Fruit fly (Drosophila melanogaster) whole organism, embryonic: ENCODE measurements around the gene Hr78.

Source experiments
- Asciz ChIP-seq: fragments of 200-800 bp; sonication (Bioruptor generic); optimal IDR thresholded peaks from 2 replicates; lab custom pipeline; 2017; ENCODE audit warnings: missing biosample characterization, mild to moderate bottlenecking, missing genetic modification characterization, missing genetic modification reagents
- BtbVII ChIP-seq: fragments of 200-800 bp; sonication (Bioruptor generic); optimal IDR thresholded peaks from 3 replicates; lab custom pipeline; 2017; ENCODE audit warnings: missing biosample characterization, mild to moderate bottlenecking, missing genetic modification characterization
- CG10147 ChIP-seq: fragments of 200-800 bp; sonication (Bioruptor generic); optimal IDR thresholded peaks from 2 replicates; lab custom pipeline; 2019; ENCODE audit warnings: missing biosample characterization, mild to moderate bottlenecking, missing genetic modification characterization, moderate library complexity
- CG11093 ChIP-seq: fragments of 200-800 bp; sonication (Bioruptor generic); IDR thresholded peaks from 3 replicates; pipeline ENCODE4 v1.3.6; 2022; ENCODE audit warnings: missing biosample characterization, missing genetic modification characterization
- CG11456 ChIP-seq: fragments of 200-800 bp; sonication (Bioruptor generic); IDR thresholded peaks from 3 replicates; pipeline ENCODE4 v1.3.6; 2022; ENCODE audit warnings: missing biosample characterization, missing genetic modification characterization
- CG12942 ChIP-seq: fragments of 200-800 bp; sonication (Bioruptor generic); optimal IDR thresholded peaks from 3 replicates; lab custom pipeline; 2016; ENCODE audit warnings: missing biosample characterization, missing genetic modification characterization
- CG13424 ChIP-seq: fragments of 200-800 bp; sonication (Bioruptor generic); optimal IDR thresholded peaks from 2 replicates; lab custom pipeline; 2019; ENCODE audit warnings: missing biosample characterization, mild to moderate bottlenecking, missing genetic modification characterization, moderate library complexity
- CG15514 ChIP-seq: fragments of 200-800 bp; sonication (Bioruptor generic); optimal IDR thresholded peaks from 3 replicates; lab custom pipeline; 2017; ENCODE audit warnings: missing biosample characterization, missing genetic modification characterization, mild to moderate bottlenecking, moderate library complexity, missing genetic modification reagents
- CG1602 ChIP-seq: fragments of 200-800 bp; sonication (Bioruptor generic); optimal IDR thresholded peaks from 3 replicates; lab custom pipeline; 2016; ENCODE audit warnings: missing biosample characterization, missing genetic modification characterization
- CG17802 ChIP-seq: fragments of 200-800 bp; sonication (Bioruptor generic); optimal IDR thresholded peaks from 2 replicates; lab custom pipeline; 2018; ENCODE audit warnings: missing biosample characterization, mild to moderate bottlenecking, missing genetic modification characterization, moderate library complexity
- CG18764 ChIP-seq: fragments of 200-800 bp; sonication (Bioruptor generic); optimal IDR thresholded peaks from 3 replicates; lab custom pipeline; 2016; ENCODE audit warnings: missing biosample characterization, missing genetic modification characterization
- CG32772 ChIP-seq: fragments of 200-800 bp; sonication (Bioruptor generic); IDR thresholded peaks from 2 replicates; pipeline ENCODE4 v1.3.6; 2022; ENCODE audit warnings: missing biosample characterization, missing genetic modification characterization
- CG4360 ChIP-seq: fragments of 200-800 bp; sonication (Bioruptor generic); IDR thresholded peaks from 2 replicates; pipeline ENCODE4 v1.3.6; 2022; ENCODE audit warnings: missing biosample characterization, missing genetic modification characterization
- CG7839 ChIP-seq: fragments of 200-800 bp; sonication (Bioruptor generic); optimal IDR thresholded peaks from 3 replicates; lab custom pipeline; 2018; ENCODE audit warnings: missing biosample characterization, mild to moderate bottlenecking, missing genetic modification characterization, moderate library complexity
- CG7987 ChIP-seq: fragments of 200-800 bp; sonication (Bioruptor generic); optimal IDR thresholded peaks from 2 replicates; lab custom pipeline; 2018; ENCODE audit warnings: missing biosample characterization, mild to moderate bottlenecking, missing genetic modification characterization, moderate library complexity
- CG8281 ChIP-seq: fragments of 200-800 bp; sonication (Bioruptor generic); optimal IDR thresholded peaks from 2 replicates; lab custom pipeline; 2018; ENCODE audit warnings: missing biosample characterization, mild to moderate bottlenecking, missing genetic modification characterization, moderate library complexity
- CG9876 ChIP-seq: fragments of 200-800 bp; sonication (Bioruptor generic); optimal IDR thresholded peaks from 2 replicates; lab custom pipeline; 2016; ENCODE audit warnings: missing biosample characterization, missing genetic modification characterization
- D19A ChIP-seq: fragments of 200-800 bp; optimal IDR thresholded peaks from 3 replicates; lab custom pipeline; 2019; ENCODE audit warnings: missing biosample characterization, mild to moderate bottlenecking, missing genetic modification characterization, moderate library complexity
- Dip2 ChIP-seq: fragments of 200-800 bp; sonication (Bioruptor generic); IDR thresholded peaks from 2 replicates; pipeline ENCODE4 v1.3.6; 2022; ENCODE audit warnings: missing biosample characterization, missing genetic modification characterization
- ERR ChIP-seq: fragments of 200-800 bp; sonication (Bioruptor generic); optimal IDR thresholded peaks from 2 replicates; lab custom pipeline; 2016; ENCODE audit warnings: missing biosample characterization, missing genetic modification characterization
- Fer3 ChIP-seq: fragments of 200-800 bp; sonication (Bioruptor generic); optimal IDR thresholded peaks from 2 replicates; lab custom pipeline; 2018; ENCODE audit warnings: missing biosample characterization, mild to moderate bottlenecking, missing genetic modification characterization, moderate library complexity
- Lhr ChIP-seq: fragments of 200-800 bp; sonication (Bioruptor generic); optimal IDR thresholded peaks from 3 replicates; lab custom pipeline; 2017; ENCODE audit warnings: mild to moderate bottlenecking, missing biosample characterization, missing genetic modification reagents, missing genetic modification characterization
- Myb ChIP-seq: fragments of 200-800 bp; sonication (Bioruptor generic); optimal IDR thresholded peaks from 2 replicates; lab custom pipeline; 2016; ENCODE audit warnings: missing biosample characterization, missing genetic modification characterization
- Oli ChIP-seq: fragments of 200-800 bp; sonication (Bioruptor generic); optimal IDR thresholded peaks from 2 replicates; lab custom pipeline; 2018; ENCODE audit warnings: missing biosample characterization, mild to moderate bottlenecking, missing genetic modification characterization, moderate library complexity
- Rfx ChIP-seq: fragments of 200-800 bp; sonication (Bioruptor generic); IDR thresholded peaks from 2 replicates; pipeline ENCODE4 v1.3.6; 2022; ENCODE audit warnings: missing biosample characterization, missing genetic modification characterization
- Sox102F ChIP-seq: fragments of 200-800 bp; sonication (Bioruptor generic); optimal IDR thresholded peaks from 2 replicates; lab custom pipeline; 2018; ENCODE audit warnings: missing biosample characterization, mild to moderate bottlenecking, missing genetic modification characterization, moderate library complexity
- Tbp ChIP-seq: fragments of >200 bp; optimal IDR thresholded peaks from 2 replicates; lab custom pipeline; 2018; ENCODE audit warnings: missing biosample characterization, missing genetic modification characterization
- aop ChIP-seq: fragments of 200-800 bp; sonication (Bioruptor generic); IDR thresholded peaks from 2 replicates; pipeline ENCODE4 v1.3.6; 2022; ENCODE audit warnings: missing biosample characterization, missing genetic modification characterization
- ash1 ChIP-seq: fragments of 200-800 bp; sonication (Bioruptor generic); optimal IDR thresholded peaks from 2 replicates; lab custom pipeline; 2018; ENCODE audit warnings: missing biosample characterization, mild to moderate bottlenecking, missing genetic modification characterization
- bbx ChIP-seq: fragments of 200-800 bp; sonication (Bioruptor generic); IDR thresholded peaks from 2 replicates; pipeline ENCODE4 v1.3.6; 2022; ENCODE audit warnings: missing biosample characterization, missing genetic modification characterization; ENCODE audit not compliant: partially characterized antibody
- btn ChIP-seq: fragments of 200-800 bp; sonication (Bioruptor generic); optimal IDR thresholded peaks from 2 replicates; lab custom pipeline; 2016; ENCODE audit warnings: missing biosample characterization, missing genetic modification characterization
- ci ChIP-seq: fragments of 200-800 bp; sonication (Bioruptor generic); IDR thresholded peaks from 3 replicates; pipeline ENCODE4 v1.3.6; 2022; ENCODE audit warnings: missing biosample characterization, missing genetic modification characterization
- corto ChIP-seq: fragments of 200-800 bp; sonication (Bioruptor generic); optimal IDR thresholded peaks from 2 replicates; lab custom pipeline; 2016; ENCODE audit warnings: missing biosample characterization, mild to moderate bottlenecking, missing genetic modification characterization, moderate library complexity
- dimm ChIP-seq: fragments of 200-800 bp; sonication (Bioruptor generic); IDR thresholded peaks from 2 replicates; pipeline ENCODE4 v1.3.6; 2022; ENCODE audit warnings: missing biosample characterization, missing genetic modification characterization
- disco-r ChIP-seq: fragments of 200-800 bp; sonication (Bioruptor generic); optimal IDR thresholded peaks from 2 replicates; lab custom pipeline; 2016; ENCODE audit warnings: missing biosample characterization, missing genetic modification characterization
- exex ChIP-seq: fragments of 200-800 bp; sonication (Bioruptor generic); optimal IDR thresholded peaks from 4 replicates; lab custom pipeline; 2018; ENCODE audit warnings: missing biosample characterization, mild to moderate bottlenecking, missing genetic modification characterization, moderate library complexity
- eyg ChIP-seq: fragments of 200-800 bp; sonication (Bioruptor generic); optimal IDR thresholded peaks from 3 replicates; lab custom pipeline; 2016; ENCODE audit warnings: missing biosample characterization, missing genetic modification characterization
- jumu ChIP-seq: fragments of 200-800 bp; sonication (Bioruptor generic); optimal IDR thresholded peaks from 3 replicates; lab custom pipeline; 2016; ENCODE audit warnings: missing biosample characterization, missing genetic modification characterization
- nau ChIP-seq: fragments of 200-800 bp; sonication (Bioruptor generic); optimal IDR thresholded peaks from 3 replicates; lab custom pipeline; 2017; ENCODE audit warnings: missing biosample characterization, mild to moderate bottlenecking, missing genetic modification characterization, missing genetic modification reagents
- oc ChIP-seq: fragments of 200-800 bp; sonication (Bioruptor generic); optimal IDR thresholded peaks from 2 replicates; lab custom pipeline; 2018; ENCODE audit warnings: missing biosample characterization, mild to moderate bottlenecking, missing genetic modification characterization, moderate library complexity
- pan ChIP-seq, 4 experiments: fragments of >200 bp in 3 of 4; fragments of 200-800 bp in 1 of 4; sonication (Bioruptor generic) in 1 of 4; optimal IDR thresholded peaks in 3 of 4; IDR thresholded peaks in 1 of 4; 2 replicates each; pipeline versions ENCODE4 v1.3.6 to Lab custom; 2017 to 2022; ENCODE audit warnings: missing biosample characterization in 2 of 4, missing genetic modification characterization in 2 of 4, mixed read lengths in 1 of 4
- pita ChIP-seq: fragments of 200-800 bp; sonication (Bioruptor generic); optimal IDR thresholded peaks from 2 replicates; lab custom pipeline; 2017; ENCODE audit warnings: missing biosample characterization, mild to moderate bottlenecking, missing genetic modification characterization
- psq ChIP-seq: fragments of 200-800 bp; sonication (Bioruptor generic); optimal IDR thresholded peaks from 2 replicates; lab custom pipeline; 2017; ENCODE audit warnings: missing biosample characterization, missing genetic modification characterization
- repo ChIP-seq: fragments of 200-800 bp; sonication (Bioruptor generic); optimal IDR thresholded peaks from 2 replicates; lab custom pipeline; 2016; ENCODE audit warnings: missing biosample characterization, missing genetic modification characterization
- sc ChIP-seq, 3 experiments: fragments of >200 bp in 2 of 3; fragments of 200-800 bp in 1 of 3; sonication (Bioruptor generic) in 1 of 3; optimal IDR thresholded peaks; 2 replicates in 2 of 3; 3 replicates in 1 of 3; lab custom pipeline; 2017; ENCODE audit warnings: mild to moderate bottlenecking in 1 of 3, missing biosample characterization in 1 of 3, missing genetic modification characterization in 1 of 3, missing genetic modification reagents in 1 of 3
- sima ChIP-seq: fragments of 200-800 bp; sonication (Bioruptor generic); optimal IDR thresholded peaks from 2 replicates; lab custom pipeline; 2016; ENCODE audit warnings: missing biosample characterization, missing genetic modification characterization
- stwl ChIP-seq: fragments of 200-800 bp; sonication (Bioruptor generic); optimal IDR thresholded peaks from 3 replicates; lab custom pipeline; 2018; ENCODE audit warnings: missing biosample characterization, mild to moderate bottlenecking, missing genetic modification characterization, moderate library complexity
- vfl ChIP-seq: fragments of 200-800 bp; sonication (Bioruptor generic); optimal IDR thresholded peaks from 2 replicates; lab custom pipeline; 2016; ENCODE audit warnings: missing biosample characterization, missing genetic modification characterization

Hr78 gene

DNA sequence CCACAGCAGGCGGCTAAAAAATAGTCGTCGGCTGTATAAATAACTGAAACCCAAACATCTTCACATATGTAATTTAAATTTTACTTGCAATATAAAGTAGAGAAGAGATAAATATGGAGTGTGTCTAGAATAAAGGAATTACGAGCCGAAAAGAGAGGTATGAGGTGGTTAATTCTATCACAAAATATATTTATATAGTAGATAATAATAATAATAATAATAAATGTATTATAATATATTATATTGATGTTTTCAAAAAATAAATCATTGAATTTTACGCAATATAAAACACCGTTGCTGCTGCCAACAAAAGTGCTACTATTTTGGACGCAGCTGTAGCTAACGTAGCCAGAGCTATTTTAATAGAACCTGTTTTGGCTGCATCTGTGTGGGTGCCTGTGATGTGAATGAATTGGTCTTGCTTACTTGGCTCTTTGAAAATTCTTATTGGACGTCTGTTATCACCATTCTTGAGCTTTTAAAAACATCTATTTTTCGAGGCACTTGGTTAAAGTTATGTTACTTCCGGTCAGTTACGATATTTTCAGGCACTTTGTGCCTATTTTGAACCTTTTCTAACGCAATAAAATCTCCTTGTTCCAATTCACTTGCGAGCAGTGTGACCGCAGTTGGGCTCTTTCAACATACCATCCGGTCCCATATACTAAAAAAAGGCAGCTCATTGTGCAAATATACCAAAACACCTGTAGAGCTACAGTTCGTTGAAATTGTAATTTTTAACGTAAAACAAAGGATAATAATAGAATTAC is at the start of gene Hr78 (continued):
- TF ChIP-seq CG17802 (tag; lab: Kevin White, UChicago) (no peak), ERR (GFP tag; lab: Kevin White, UChicago) (no peak), CG10147 (GFP tag; lab: Kevin White, UChicago) (peak; percentile 84), CG1602 (GFP tag; lab: Kevin White, UChicago) (peak; percentile 56), Sox102F (GFP tag; lab: Kevin White, UChicago) (peak; percentile 81), vfl (no peak), nau (no peak), disco-r (GFP tag; lab: Kevin White, UChicago) (no peak), repo (no peak), Oli (peak; percentile 87), sima (GFP tag; lab: Kevin White, UChicago) (no peak), exex (no peak), CG15514 (GFP tag; lab: Kevin White, UChicago) (peak; percentile 52), CG11456 (GFP tag; lab: Robert Waterston, UW) (peak; percentile 62; the same call in 1 of the 3 replicates), Asciz (GFP tag; lab: Kevin White, UChicago) (peak; percentile 86), Fer3 (tag; lab: Kevin White, UChicago) (peak; percentile 78), CG11093 (no peak), btn (GFP tag; lab: Kevin White, UChicago) (no peak), eyg (no peak), dimm (GFP tag; lab: Robert Waterston, UW) (no peak), CG18764 (GFP tag; lab: Kevin White, UChicago) (peak; percentile 40), CG13424 (tag; lab: Kevin White, UChicago) (peak; percentile 86), aop (no peak), Lhr (GFP tag; lab: Kevin White, UChicago) (peak; percentile 51), Rfx (GFP tag; lab: Robert Waterston, UW) (peak; percentile 72), CG7987 (peak; percentile 52), ash1 (GFP tag; lab: Kevin White, UChicago) (no peak), bbx (no peak), pita (peak; percentile 4), pan (optimal IDR thresholded peaks at IDR 0.05; lab: Kevin White, UChicago) (no peak), pan (GFP tag; optimal IDR thresholded peaks at IDR 0.05 in 1 of 2, IDR thresholded peaks at IDR 0.05 in 1 of 2) (peak in 1 of 2 experiments; percentile 62), BtbVII (peak; percentile 90), D19A (tag; lab: Kevin White, UChicago) (peak; percentile 86), ci (GFP tag; lab: Robert Waterston, UW) (peak; percentile 80; the same call in 2 of the 3 replicates), CG4360 (peak; percentile 41), CG7839 (peak; percentile 89), sc (optimal IDR thresholded peaks at IDR 0.05; lab: Kevin White, UChicago) (no peak), sc (GFP tag; optimal IDR thresholded peaks at IDR 0.05; lab: Kevin White, UChicago) (peak; percentile 65), CG12942 (GFP tag; lab: Kevin White, UChicago) (peak; percentile 51), psq (GFP tag; lab: Kevin White, UChicago) (peak; percentile 32), jumu (GFP tag; lab: Kevin White, UChicago) (no peak), Myb (GFP tag; lab: Kevin White, UChicago) (peak; percentile 9), oc (tag; lab: Kevin White, UChicago) (no peak), stwl (tag; lab: Kevin White, UChicago) (peak; percentile 56), CG32772 (GFP tag; lab: Robert Waterston, UW) (no peak), Tbp (GFP tag; lab: Kevin White, UChicago) (no peak), Dip2 (GFP tag; lab: Robert Waterston, UW) (no peak), corto (GFP tag; lab: Kevin White, UChicago) (peak; percentile 64), CG8281 (peak; percentile 62), CG9876 (GFP tag; lab: Kevin White, UChicago) (no peak)
